Worm (Caenorhabditis elegans) whole organism, late embryonic: ENCODE data around the gene clec-142.

Experiments used
- C38D4.7 ChIP-seq: fragments of 200-800 bp; sonication (Bioruptor generic); optimal IDR thresholded peaks from 2 replicates; lab custom pipeline; 2018; ENCODE audit warnings: mild to moderate bottlenecking, missing genetic modification characterization, moderate library complexity, missing compliant biosample characterization
- T23F11.4 ChIP-seq: fragments of 200-800 bp; sonication (Bioruptor generic); optimal IDR thresholded peaks from 2 replicates; lab custom pipeline; 2018; ENCODE audit warnings: mild to moderate bottlenecking, missing genetic modification characterization, missing compliant biosample characterization
- ahr-1 ChIP-seq: sonication (generic microtip); optimal IDR thresholded peaks from 2 replicates; lab custom pipeline; 2016; ENCODE audit warnings: missing genetic modification characterization, missing compliant biosample characterization
- ama-1 ChIP-seq: fragments of 150-350 bp; optimal IDR thresholded peaks from 2 replicates; lab custom pipeline; 2014
- ceh-18 ChIP-seq: sonication (generic microtip); optimal IDR thresholded peaks from 2 replicates; lab custom pipeline; 2016; ENCODE audit warnings: missing genetic modification characterization, missing compliant biosample characterization
- ceh-2 ChIP-seq: sonication (generic microtip); optimal IDR thresholded peaks from 2 replicates; lab custom pipeline; 2016; ENCODE audit warnings: missing genotype, missing genetic modification characterization, missing compliant biosample characterization
- ceh-31 ChIP-seq: sonication (generic microtip); optimal IDR thresholded peaks from 2 replicates; lab custom pipeline; 2016; ENCODE audit warnings: missing genetic modification characterization, missing compliant biosample characterization
- ceh-45 ChIP-seq: fragments of 200-800 bp; sonication (Bioruptor generic); IDR thresholded peaks from 2 replicates; pipeline ENCODE4 v1.3.6; 2022; ENCODE audit warnings: missing genetic modification reagents, missing genetic modification characterization, missing compliant biosample characterization
- ceh-48 ChIP-seq: sonication (generic microtip); optimal IDR thresholded peaks from 2 replicates; lab custom pipeline; 2016; ENCODE audit warnings: missing genetic modification characterization, inconsistent platforms, missing compliant biosample characterization
- ceh-6 ChIP-seq: fragments of 200-800 bp; sonication (Bioruptor generic); optimal IDR thresholded peaks from 2 replicates; lab custom pipeline; 2018; ENCODE audit warnings: mild to moderate bottlenecking, missing genetic modification characterization, missing compliant biosample characterization
- che-1 ChIP-seq: sonication (generic microtip); optimal IDR thresholded peaks from 2 replicates; lab custom pipeline; 2016; ENCODE audit warnings: mild to moderate bottlenecking, missing genetic modification characterization, missing compliant biosample characterization
- elt-4 ChIP-seq: sonication (generic microtip); optimal IDR thresholded peaks from 2 replicates; lab custom pipeline; 2016; ENCODE audit warnings: missing genetic modification characterization, missing compliant biosample characterization
- eyg-1 ChIP-seq: sonication (generic microtip); optimal IDR thresholded peaks from 2 replicates; lab custom pipeline; 2016; ENCODE audit warnings: missing genotype, missing genetic modification characterization, missing compliant biosample characterization
- fax-1 ChIP-seq: sonication (generic microtip); optimal IDR thresholded peaks from 2 replicates; lab custom pipeline; 2016; ENCODE audit warnings: missing genotype, missing genetic modification characterization, missing compliant biosample characterization
- fkh-6 ChIP-seq: sonication (generic microtip); optimal IDR thresholded peaks from 2 replicates; lab custom pipeline; 2016; ENCODE audit warnings: missing genetic modification characterization, missing compliant biosample characterization
- gmeb-2 ChIP-seq: sonication (generic microtip); optimal IDR thresholded peaks from 2 replicates; lab custom pipeline; 2016; ENCODE audit warnings: missing genetic modification characterization, inconsistent platforms, missing compliant biosample characterization
- hlh-15 ChIP-seq: sonication (generic microtip); optimal IDR thresholded peaks from 2 replicates; lab custom pipeline; 2016; ENCODE audit warnings: missing genetic modification characterization, missing compliant biosample characterization
- hlh-6 ChIP-seq: sonication (generic microtip); optimal IDR thresholded peaks from 2 replicates; lab custom pipeline; 2016; ENCODE audit warnings: missing genotype, missing genetic modification characterization, missing compliant biosample characterization
- lim-6 ChIP-seq: sonication (generic microtip); optimal IDR thresholded peaks from 2 replicates; lab custom pipeline; 2016; ENCODE audit warnings: missing genetic modification characterization, missing compliant biosample characterization
- mec-3 ChIP-seq: sonication (generic microtip); optimal IDR thresholded peaks from 2 replicates; lab custom pipeline; 2016; ENCODE audit warnings: borderline replicate concordance, missing genetic modification characterization, missing compliant biosample characterization
- nhr-11 ChIP-seq: fragments of 150-350 bp; optimal IDR thresholded peaks from 2 replicates; lab custom pipeline; 2014; ENCODE audit warnings: missing biosample characterization, missing genetic modification characterization
- nhr-232 ChIP-seq: sonication (generic microtip); optimal IDR thresholded peaks from 2 replicates; lab custom pipeline; 2016; ENCODE audit warnings: missing genetic modification characterization, missing compliant biosample characterization
- odd-2 ChIP-seq: sonication (generic microtip); optimal IDR thresholded peaks from 2 replicates; lab custom pipeline; 2017; ENCODE audit warnings: antibody characterized with exemption, mild to moderate bottlenecking, missing genetic modification characterization, missing compliant biosample characterization
- pat-9 ChIP-seq: fragments of 200-800 bp; sonication (Bioruptor generic); optimal IDR thresholded peaks from 2 replicates; lab custom pipeline; 2018; ENCODE audit warnings: mild to moderate bottlenecking, missing genetic modification characterization, moderate library complexity, missing compliant biosample characterization
- pax-1 ChIP-seq: fragments of 150-350 bp; optimal IDR thresholded peaks from 2 replicates; lab custom pipeline; 2014; ENCODE audit warnings: missing biosample characterization, missing genetic modification characterization
- pha-2 ChIP-seq: sonication (generic microtip); optimal IDR thresholded peaks from 2 replicates; lab custom pipeline; 2017; ENCODE audit warnings: mild to moderate bottlenecking, missing genetic modification characterization, missing compliant biosample characterization
- pha-4 ChIP-seq: fragments of 150-350 bp; optimal IDR thresholded peaks from 2 replicates; lab custom pipeline; 2018; ENCODE audit warnings: missing biosample characterization, missing genetic modification reagents, missing genetic modification characterization
- pqm-1 ChIP-seq: sonication (generic microtip); optimal IDR thresholded peaks from 2 replicates; lab custom pipeline; 2016; ENCODE audit warnings: missing genetic modification characterization, missing compliant biosample characterization
- pros-1 ChIP-seq: fragments of 150-350 bp; optimal IDR thresholded peaks from 2 replicates; lab custom pipeline; 2014; ENCODE audit warnings: missing biosample characterization, missing genetic modification reagents, missing genetic modification characterization
- ref-2 ChIP-seq: sonication (generic microtip); optimal IDR thresholded peaks from 2 replicates; lab custom pipeline; 2016; ENCODE audit warnings: missing genetic modification characterization, missing compliant biosample characterization
- rnt-1 ChIP-seq: sonication (generic microtip); optimal IDR thresholded peaks from 2 replicates; lab custom pipeline; 2016; ENCODE audit warnings: missing genetic modification characterization, missing compliant biosample characterization
- sdc-2 ChIP-seq: sonication (generic microtip); optimal IDR thresholded peaks from 2 replicates; lab custom pipeline; 2016; ENCODE audit warnings: missing genotype, missing genetic modification characterization, missing compliant biosample characterization
- sox-2 ChIP-seq: fragments of 200-800 bp; sonication (Bioruptor generic); IDR thresholded peaks from 2 replicates; pipeline ENCODE4 v1.3.6; 2022; ENCODE audit warnings: missing genetic modification reagents, missing genetic modification characterization, missing compliant biosample characterization
- syd-9 ChIP-seq: sonication (generic microtip); optimal IDR thresholded peaks from 2 replicates; lab custom pipeline; 2016; ENCODE audit warnings: mild to moderate bottlenecking, missing genetic modification characterization, moderate library complexity, missing compliant biosample characterization
- tbx-7 ChIP-seq: sonication (generic microtip); optimal IDR thresholded peaks from 2 replicates; lab custom pipeline; 2016; ENCODE audit warnings: missing genotype, missing genetic modification characterization, missing compliant biosample characterization
- ttx-3 ChIP-seq: sonication (generic microtip); optimal IDR thresholded peaks from 2 replicates; lab custom pipeline; 2016; ENCODE audit warnings: missing genetic modification reagents, missing genetic modification characterization, missing compliant biosample characterization
- unc-3 ChIP-seq, 2 experiments: fragments of 200-800 bp in 1 of 2; sonication (Bioruptor generic) in 1 of 2; sonication (generic microtip) in 1 of 2; conservative IDR thresholded peaks in 1 of 2; optimal IDR thresholded peaks in 1 of 2; 2 replicates each; pipeline versions ENCODE4 v1.3.6 to Lab custom; 2016 to 2022; ENCODE audit warnings: missing compliant biosample characterization in 2 of 2, missing genetic modification characterization in 2 of 2, missing genetic modification reagents in 1 of 2
- unc-42 ChIP-seq: sonication (generic microtip); optimal IDR thresholded peaks from 2 replicates; lab custom pipeline; 2016; ENCODE audit warnings: missing genotype, missing genetic modification characterization, missing compliant biosample characterization
- unc-55 ChIP-seq: sonication (generic microtip); optimal IDR thresholded peaks from 2 replicates; lab custom pipeline; 2017; ENCODE audit warnings: missing biosample characterization, missing genetic modification reagents, missing genetic modification characterization
- zip-5 ChIP-seq: sonication (generic microtip); optimal IDR thresholded peaks from 2 replicates; lab custom pipeline; 2016; ENCODE audit warnings: missing genetic modification characterization, missing compliant biosample characterization
- ztf-16 ChIP-seq: sonication (generic microtip); optimal IDR thresholded peaks from 2 replicates; lab custom pipeline; 2017; ENCODE audit warnings: missing genetic modification characterization, missing compliant biosample characterization

clec-142 gene

ce11 chrII:8311484-8311883, 33.0 kb downstream of the clec-142 start:
- TF ChIP-seq ceh-6 (GFP tag; lab: Kevin White, UChicago) (no peak), unc-55 (GFP tag; lab: Kevin White, UChicago) (no peak), fkh-6 (tag; lab: Kevin White, UChicago) (no peak), ama-1 (lab: Kevin White, UChicago) (no peak), ceh-48 (tag; lab: Kevin White, UChicago) (no peak), pros-1 (tag; lab: Kevin White, UChicago) (no peak), ref-2 (tag; lab: Kevin White, UChicago) (no peak), nhr-232 (tag; lab: Kevin White, UChicago) (no peak)

- TF ChIP-seq ceh-45 (GFP tag; lab: Robert Waterston, UW) (no peak), C38D4.7 (GFP tag; lab: Kevin White, UChicago) (no peak), unc-42 (tag; lab: Kevin White, UChicago) (peak; percentile 46), ttx-3 (tag; lab: Kevin White, UChicago) (no peak)
Measured at ce11 chrII:8312012-8312411, 33.5 kb downstream of the clec-142 start.

- no peak for TF ChIP-seq che-1 (tag; lab: Kevin White, UChicago)
- TF ChIP-seq ceh-45 (GFP tag; lab: Robert Waterston, UW), result no peak
- no peak for TF ChIP-seq sox-2 (GFP tag; lab: Robert Waterston, UW)
- TF ChIP-seq ceh-6 (GFP tag; lab: Kevin White, UChicago), result no peak
- no peak for TF ChIP-seq zip-5 (tag; lab: Kevin White, UChicago)
- TF ChIP-seq pha-2 (tag; lab: Kevin White, UChicago), result no peak
- TF ChIP-seq ttx-3 (tag; lab: Kevin White, UChicago), result no peak
- no peak for TF ChIP-seq pqm-1
- no peak for TF ChIP-seq nhr-232 (tag; lab: Kevin White, UChicago)
- no peak for TF ChIP-seq ama-1 (lab: Kevin White, UChicago)
- no peak for TF ChIP-seq elt-4 (tag; lab: Kevin White, UChicago)
Measured at ce11 chrII:8314768-8315167, 36.3 kb downstream of the clec-142 start.

ce11 chrII:8316701-8317100, 38.2 kb downstream of the clec-142 start:
- TF ChIP-seq pha-4 (tag; lab: Kevin White, UChicago) (no peak), nhr-11 (tag; lab: Kevin White, UChicago) (no peak), unc-3 (GFP tag; conservative IDR thresholded peaks at IDR 0.05; lab: Robert Waterston, UW) (no peak), unc-3 (tag; optimal IDR thresholded peaks at IDR 0.05; lab: Kevin White, UChicago) (no peak), hlh-15 (tag; lab: Kevin White, UChicago) (no peak), ceh-18 (tag; lab: Kevin White, UChicago) (no peak), ceh-45 (GFP tag; lab: Robert Waterston, UW) (no peak), pax-1 (no peak), ref-2 (tag; lab: Kevin White, UChicago) (no peak), hlh-6 (tag; lab: Kevin White, UChicago) (no peak), eyg-1 (tag; lab: Kevin White, UChicago) (no peak)

- no peak for TF ChIP-seq sdc-2 (tag; lab: Kevin White, UChicago)
- no peak for TF ChIP-seq hlh-6 (tag; lab: Kevin White, UChicago)
- TF ChIP-seq zip-5 (tag; lab: Kevin White, UChicago), result no peak
- TF ChIP-seq lim-6 (tag; lab: Kevin White, UChicago), result no peak
Measured at ce11 chrII:8321244-8321643, 42.8 kb downstream of the clec-142 start, which contains the start of gene shw-1. Gene shw-1, minus strand, starts transcription at chrII:8321471.

ce11 chrII:8325002-8325539, 46.6 kb downstream of the clec-142 start, which contains the start of the genes ran-3 and C26D10.3:
Gene ran-3, minus strand, starts transcription at chrII:8325052.
Gene C26D10.3, plus strand, starts transcription at chrII:8325386.
- no peak for TF ChIP-seq tbx-7
- peak; percentile 13 for TF ChIP-seq che-1 (tag; lab: Kevin White, UChicago)
- TF ChIP-seq mec-3 (tag; lab: Kevin White, UChicago), result no peak
- peak; percentile 10 for TF ChIP-seq pat-9 (tag; lab: Kevin White, UChicago)
- TF ChIP-seq rnt-1, result peak; percentile 15
- TF ChIP-seq gmeb-2 (tag; lab: Kevin White, UChicago), result peak; percentile 42
- TF ChIP-seq nhr-11 (tag; lab: Kevin White, UChicago), result no peak
- TF ChIP-seq ahr-1 (tag; lab: Kevin White, UChicago), result peak; percentile 26
- peak; percentile 45 for TF ChIP-seq ceh-2 (tag; lab: Kevin White, UChicago)
- no peak for TF ChIP-seq odd-2 (tag; lab: Kevin White, UChicago)
- TF ChIP-seq ceh-31, result peak; percentile 47
- no peak for TF ChIP-seq sdc-2 (tag; lab: Kevin White, UChicago)
- peak; percentile 26 for TF ChIP-seq fax-1 (tag; lab: Kevin White, UChicago)
- no peak for TF ChIP-seq ztf-16 (tag; lab: Kevin White, UChicago)
- TF ChIP-seq T23F11.4 (GFP tag; lab: Kevin White, UChicago), result peak; percentile 18
- peak; percentile 35 for TF ChIP-seq eyg-1 (tag; lab: Kevin White, UChicago)
- peak; percentile 9 for TF ChIP-seq syd-9 (tag; lab: Kevin White, UChicago)
